Fruit fly (Drosophila melanogaster) whole organism, embryonic: ENCODE measurements around the gene Sws1.

Experiments used
- Ada2b ChIP-seq: fragments of 200-800 bp; sonication (Bioruptor generic); IDR thresholded peaks from 2 replicates; pipeline ENCODE4 v1.3.6; 2022; ENCODE audit warnings: missing biosample characterization, missing genetic modification characterization
- CG11093 ChIP-seq: fragments of 200-800 bp; sonication (Bioruptor generic); IDR thresholded peaks from 3 replicates; pipeline ENCODE4 v1.3.6; 2022; ENCODE audit warnings: missing biosample characterization, missing genetic modification characterization
- CG1233 ChIP-seq: fragments of 200-800 bp; sonication (Bioruptor generic); optimal IDR thresholded peaks from 4 replicates; lab custom pipeline; 2018; ENCODE audit warnings: missing biosample characterization, mild to moderate bottlenecking, missing genetic modification characterization
- CG12391 ChIP-seq: fragments of 200-800 bp; sonication (Bioruptor generic); optimal IDR thresholded peaks from 3 replicates; lab custom pipeline; 2018; ENCODE audit warnings: missing biosample characterization, mild to moderate bottlenecking, missing genetic modification characterization, moderate library complexity
- CG13287 ChIP-seq: fragments of 200-800 bp; sonication (Bioruptor generic); IDR thresholded peaks from 2 replicates; pipeline ENCODE4 v1.3.6; 2022; ENCODE audit warnings: missing biosample characterization, missing genetic modification characterization; ENCODE audit not compliant: partially characterized antibody
- CG13775 ChIP-seq: fragments of 200-800 bp; sonication (Bioruptor generic); optimal IDR thresholded peaks from 3 replicates; lab custom pipeline; 2017; ENCODE audit warnings: missing biosample characterization, mild to moderate bottlenecking, missing genetic modification characterization
- CG1603 ChIP-seq: fragments of 200-800 bp; sonication (Bioruptor generic); optimal IDR thresholded peaks from 2 replicates; lab custom pipeline; 2019; ENCODE audit warnings: missing biosample characterization, mild to moderate bottlenecking, missing genetic modification characterization, moderate library complexity
- CG17385 ChIP-seq: fragments of 200-800 bp; sonication (Bioruptor generic); optimal IDR thresholded peaks from 3 replicates; lab custom pipeline; 2018; ENCODE audit warnings: missing biosample characterization, mild to moderate bottlenecking, missing genetic modification characterization
- CG2120 ChIP-seq: fragments of 200-800 bp; sonication (Bioruptor generic); optimal IDR thresholded peaks from 3 replicates; lab custom pipeline; 2016; ENCODE audit warnings: missing biosample characterization, missing genetic modification characterization
- CG2202 ChIP-seq: fragments of 200-800 bp; sonication (Bioruptor generic); optimal IDR thresholded peaks from 2 replicates; lab custom pipeline; 2018; ENCODE audit warnings: missing biosample characterization, mild to moderate bottlenecking, missing genetic modification characterization
- CG34376 ChIP-seq: fragments of 200-800 bp; sonication (Bioruptor generic); optimal IDR thresholded peaks from 2 replicates; lab custom pipeline; 2018; ENCODE audit warnings: missing biosample characterization, mild to moderate bottlenecking, missing genetic modification characterization
- CG3847 ChIP-seq: fragments of 200-800 bp; sonication (Bioruptor generic); IDR thresholded peaks from 2 replicates; pipeline ENCODE4 v1.3.6; 2022; ENCODE audit warnings: missing biosample characterization, missing genetic modification characterization
- CG4424 ChIP-seq: fragments of 200-800 bp; sonication (Bioruptor generic); optimal IDR thresholded peaks from 3 replicates; lab custom pipeline; 2016; ENCODE audit warnings: missing biosample characterization, missing genetic modification characterization
- CG4617 ChIP-seq: fragments of 200-800 bp; sonication (Bioruptor generic); optimal IDR thresholded peaks from 3 replicates; lab custom pipeline; 2016; ENCODE audit warnings: missing biosample characterization, missing genetic modification characterization, borderline replicate concordance
- CG6683 ChIP-seq: fragments of 200-800 bp; sonication (Bioruptor generic); optimal IDR thresholded peaks from 2 replicates; lab custom pipeline; 2017; ENCODE audit warnings: missing biosample characterization, mild to moderate bottlenecking, missing genetic modification characterization, missing genetic modification reagents
- Chrac-16 ChIP-seq: fragments of 200-800 bp; sonication (Bioruptor generic); optimal IDR thresholded peaks from 3 replicates; lab custom pipeline; 2016; ENCODE audit warnings: missing biosample characterization, missing genetic modification characterization
- CoRest ChIP-seq: fragments of 200-800 bp; sonication (Bioruptor generic); optimal IDR thresholded peaks from 3 replicates; lab custom pipeline; 2018; ENCODE audit warnings: missing biosample characterization, mild to moderate bottlenecking, missing genetic modification characterization, moderate library complexity
- E2f2 ChIP-seq: fragments of 200-800 bp; sonication (Bioruptor generic); IDR thresholded peaks from 2 replicates; pipeline ENCODE4 v1.3.6; 2022; ENCODE audit warnings: missing biosample characterization, missing genetic modification characterization
- Elba2 ChIP-seq: fragments of 200-800 bp; sonication (Bioruptor generic); optimal IDR thresholded peaks from 3 replicates; lab custom pipeline; 2016; ENCODE audit warnings: missing biosample characterization, missing genetic modification characterization
- GATAe ChIP-seq: fragments of 200-800 bp; sonication (Bioruptor generic); conservative IDR thresholded peaks from 2 replicates; pipeline ENCODE4 v1.3.6; 2022; ENCODE audit warnings: missing biosample characterization, missing genetic modification characterization
- HmgD ChIP-seq: fragments of 200-800 bp; sonication (Bioruptor generic); optimal IDR thresholded peaks from 3 replicates; lab custom pipeline; 2016; ENCODE audit warnings: missing biosample characterization, missing genetic modification characterization
- Lhr ChIP-seq: fragments of 200-800 bp; sonication (Bioruptor generic); optimal IDR thresholded peaks from 3 replicates; lab custom pipeline; 2017; ENCODE audit warnings: mild to moderate bottlenecking, missing biosample characterization, missing genetic modification reagents, missing genetic modification characterization
- Mad ChIP-seq: fragments of 200-800 bp; sonication (Bioruptor generic); optimal IDR thresholded peaks from 2 replicates; lab custom pipeline; 2016; ENCODE audit warnings: missing biosample characterization, missing genetic modification characterization
- Pdp1 ChIP-seq, 2 experiments: fragments of 200-800 bp; sonication (Bioruptor generic); optimal IDR thresholded peaks; 3 replicates each; lab custom pipeline; 2016; ENCODE audit warnings: missing biosample characterization in 2 of 2, missing genetic modification characterization in 2 of 2, mild to moderate bottlenecking in 1 of 2, moderate library complexity in 1 of 2
- Rfx ChIP-seq: fragments of 200-800 bp; sonication (Bioruptor generic); IDR thresholded peaks from 2 replicates; pipeline ENCODE4 v1.3.6; 2022; ENCODE audit warnings: missing biosample characterization, missing genetic modification characterization
- Stat92E ChIP-seq, 3 experiments: fragments of >200 bp in 2 of 3; fragments of 200-800 bp in 1 of 3; sonication (Bioruptor generic) in 1 of 3; optimal IDR thresholded peaks; 2 replicates each; lab custom pipeline; 2017 to 2019; ENCODE audit warnings: missing biosample characterization in 3 of 3, missing genetic modification characterization in 3 of 3, mild to moderate bottlenecking in 1 of 3, moderate library complexity in 1 of 3
- Taf1 ChIP-seq: fragments of 200-800 bp; sonication (Bioruptor generic); IDR thresholded peaks from 2 replicates; pipeline ENCODE4 v1.3.6; 2022; ENCODE audit warnings: missing biosample characterization, missing genetic modification characterization
- bab2 ChIP-seq: fragments of 200-800 bp; sonication (Bioruptor generic); optimal IDR thresholded peaks from 2 replicates; lab custom pipeline; 2016; ENCODE audit warnings: missing biosample characterization, missing genetic modification characterization
- emc ChIP-seq: fragments of 200-800 bp; sonication (Bioruptor generic); optimal IDR thresholded peaks from 2 replicates; lab custom pipeline; 2016; ENCODE audit warnings: missing biosample characterization, missing genetic modification characterization
- fd96Cb ChIP-seq: fragments of 200-800 bp; sonication (Bioruptor generic); optimal IDR thresholded peaks from 2 replicates; lab custom pipeline; 2018; ENCODE audit warnings: missing biosample characterization, mild to moderate bottlenecking, missing genetic modification characterization, moderate library complexity
- grau ChIP-seq: fragments of 200-800 bp; optimal IDR thresholded peaks from 3 replicates; lab custom pipeline; 2019; ENCODE audit warnings: missing biosample characterization, mild to moderate bottlenecking, missing genetic modification characterization, moderate library complexity
- gsb-n ChIP-seq: fragments of 200-800 bp; sonication (Bioruptor generic); optimal IDR thresholded peaks from 3 replicates; lab custom pipeline; 2018; ENCODE audit warnings: missing biosample characterization, mild to moderate bottlenecking, missing genetic modification characterization
- hkb ChIP-seq, 2 experiments: fragments of 200-800 bp in 1 of 2; fragments of >200 bp in 1 of 2; sonication (Bioruptor generic) in 1 of 2; IDR thresholded peaks in 1 of 2; optimal IDR thresholded peaks in 1 of 2; 2 replicates each; pipeline versions ENCODE4 v1.3.6 to Lab custom; 2017 to 2022; ENCODE audit warnings: missing biosample characterization in 1 of 2, missing genetic modification characterization in 1 of 2
- nmo ChIP-seq: fragments of 200-800 bp; sonication (Bioruptor generic); optimal IDR thresholded peaks from 2 replicates; lab custom pipeline; 2018; ENCODE audit warnings: missing biosample characterization, mild to moderate bottlenecking, missing genetic modification characterization, moderate library complexity
- nom ChIP-seq: fragments of 200-800 bp; sonication (Bioruptor generic); optimal IDR thresholded peaks from 2 replicates; lab custom pipeline; 2017; ENCODE audit warnings: missing biosample characterization, missing genetic modification characterization, mild to moderate bottlenecking, moderate library complexity, missing genetic modification reagents
- odd ChIP-seq: fragments of 200-800 bp; sonication (Bioruptor generic); optimal IDR thresholded peaks from 2 replicates; lab custom pipeline; 2017; ENCODE audit warnings: missing biosample characterization, mild to moderate bottlenecking, missing genetic modification characterization
- onecut ChIP-seq: fragments of 200-800 bp; sonication (Bioruptor generic); IDR thresholded peaks from 2 replicates; pipeline ENCODE4 v1.3.6; 2022; ENCODE audit warnings: missing biosample characterization, missing genetic modification characterization
- row ChIP-seq: fragments of 200-800 bp; sonication (Bioruptor generic); IDR thresholded peaks from 3 replicates; pipeline ENCODE4 v1.3.6; 2022; ENCODE audit warnings: missing biosample characterization, missing genetic modification characterization
- scrt ChIP-seq: fragments of 200-800 bp; sonication (Bioruptor generic); optimal IDR thresholded peaks from 2 replicates; lab custom pipeline; 2018; ENCODE audit warnings: missing biosample characterization, mild to moderate bottlenecking, missing genetic modification characterization, moderate library complexity
- sens ChIP-seq: fragments of 200-800 bp; sonication (Bioruptor generic); peaks from one replicate; lab custom pipeline; 2016; ENCODE audit warnings: missing biosample characterization, missing genetic modification characterization
- tll ChIP-seq, 2 experiments: fragments of 200-800 bp in 1 of 2; fragments of >200 bp in 1 of 2; sonication (Bioruptor generic) in 1 of 2; optimal IDR thresholded peaks; 2 replicates each; lab custom pipeline; 2017 to 2019; ENCODE audit warnings: missing biosample characterization in 2 of 2, missing genetic modification characterization in 2 of 2, mild to moderate bottlenecking in 1 of 2, moderate library complexity in 1 of 2
- trem ChIP-seq: fragments of 200-800 bp; optimal IDR thresholded peaks from 3 replicates; lab custom pipeline; 2019; ENCODE audit warnings: missing biosample characterization, mild to moderate bottlenecking, missing genetic modification characterization, moderate library complexity
- twi ChIP-seq: fragments of 200-800 bp; optimal IDR thresholded peaks from 2 replicates; lab custom pipeline; 2019; ENCODE audit warnings: missing biosample characterization, mild to moderate bottlenecking, missing genetic modification characterization, moderate library complexity
- zf30C ChIP-seq: fragments of 200-800 bp; sonication (Bioruptor generic); optimal IDR thresholded peaks from 3 replicates; lab custom pipeline; 2018; ENCODE audit warnings: missing biosample characterization, mild to moderate bottlenecking, missing genetic modification characterization

Gene Sws1

dm6 chr2L:2585285-2585684, 10.4 kb upstream of the Sws1 start, which contains the start of gene Drp1 (continued):
- 0 out of 2 replicates have a peak, but pooled peaks have one; percentile 15 for TF ChIP-seq GATAe (GFP tag; lab: Robert Waterston, UW)
- TF ChIP-seq CG2202, result no peak
- TF ChIP-seq Rfx, result peak; percentile 81
- no peak for TF ChIP-seq CG6683
- TF ChIP-seq Chrac-16 (GFP tag; lab: Kevin White, UChicago), result peak; percentile 27
- peak; percentile 99 for TF ChIP-seq trem (tag; lab: Kevin White, UChicago)
- no peak for TF ChIP-seq odd (GFP tag; lab: Kevin White, UChicago)
- TF ChIP-seq gsb-n (tag; lab: Kevin White, UChicago), result no peak
- no peak for TF ChIP-seq emc (GFP tag; lab: Kevin White, UChicago)
- no peak for TF ChIP-seq Ada2b (GFP tag; lab: Robert Waterston, UW)
- TF ChIP-seq CG4424 (GFP tag; lab: Kevin White, UChicago), result no peak
- peak; percentile 37 for TF ChIP-seq grau (tag; lab: Kevin White, UChicago)
- TF ChIP-seq CG34376, result no peak

- peak; percentile 32 for TF ChIP-seq sens
- peak; percentile 54 for TF ChIP-seq zf30C (GFP tag; lab: Kevin White, UChicago)
- no peak for TF ChIP-seq hkb (optimal IDR thresholded peaks at IDR 0.05; lab: Kevin White, UChicago)
- 0 out of 2 replicates have a peak, but pooled peaks have one; percentile 16 for TF ChIP-seq hkb (GFP tag; IDR thresholded peaks at IDR 0.05; lab: Robert Waterston, UW)
- TF ChIP-seq Pdp1 (GFP tag; optimal IDR thresholded peaks at IDR 0.05; lab: Kevin White, UChicago), result peak in 1 of 2 experiments; percentile 89
- TF ChIP-seq CG11093 (GFP tag; lab: Robert Waterston, UW), result peak; percentile 6; the same call in 1 of the 3 replicates
- no peak for TF ChIP-seq CG1603 (tag; lab: Kevin White, UChicago)
- TF ChIP-seq grau (tag; lab: Kevin White, UChicago), result peak; percentile 61
- TF ChIP-seq CG1233 (GFP tag; lab: Kevin White, UChicago), result no peak
- TF ChIP-seq nom (GFP tag; lab: Kevin White, UChicago), result peak; percentile 44
- TF ChIP-seq onecut (GFP tag; lab: Robert Waterston, UW), result peak; percentile 79
Observed at dm6 chr2L:2584461-2585056, 9.7 kb upstream of the Sws1 start.

- peak in 1 of 2 experiments; percentile 91 for TF ChIP-seq Pdp1 (GFP tag; optimal IDR thresholded peaks at IDR 0.05; lab: Kevin White, UChicago)
- TF ChIP-seq row (GFP tag; lab: Robert Waterston, UW), result peak; percentile 75
- TF ChIP-seq Mad (GFP tag; lab: Kevin White, UChicago), result peak; percentile 1
- peak in 1 of 2 experiments; percentile 7 for TF ChIP-seq tll (GFP tag; optimal IDR thresholded peaks at IDR 0.05; lab: Kevin White, UChicago)
- peak; percentile 49 for TF ChIP-seq Lhr (GFP tag; lab: Kevin White, UChicago)
- no peak for TF ChIP-seq Taf1 (GFP tag; lab: Robert Waterston, UW)
- TF ChIP-seq HmgD, result peak; percentile 33
- peak; percentile 78 for TF ChIP-seq CG4617 (GFP tag; lab: Kevin White, UChicago)
- TF ChIP-seq hkb (optimal IDR thresholded peaks at IDR 0.05; lab: Kevin White, UChicago), result peak; percentile 33
- no peak for TF ChIP-seq hkb (GFP tag; IDR thresholded peaks at IDR 0.05; lab: Robert Waterston, UW)
- peak; percentile 22 for TF ChIP-seq CG2120 (GFP tag; lab: Kevin White, UChicago)
- TF ChIP-seq bab2 (GFP tag; lab: Kevin White, UChicago), result peak; percentile 17
- peak; percentile 47; the same call in 1 of the 2 replicates for TF ChIP-seq CG13287 (GFP tag; lab: Robert Waterston, UW)
- TF ChIP-seq nmo, result peak; percentile 56
- peak in 1 of 3 experiments; percentile 22 for TF ChIP-seq Stat92E (GFP tag; optimal IDR thresholded peaks at IDR 0.05; lab: Kevin White, UChicago)
- peak; percentile 76 for TF ChIP-seq twi (tag; lab: Kevin White, UChicago)
- TF ChIP-seq CG17385, result no peak
- peak; percentile 83 for TF ChIP-seq Elba2
- TF ChIP-seq CG3847 (GFP tag; lab: Robert Waterston, UW), result peak; percentile 46
- peak; percentile 29 for TF ChIP-seq CG13775 (GFP tag; lab: Kevin White, UChicago)
- no peak for TF ChIP-seq fd96Cb
- TF ChIP-seq scrt, result no peak
- TF ChIP-seq CoRest (tag; lab: Kevin White, UChicago), result peak; percentile 42
- peak; percentile 49 for TF ChIP-seq CG12391 (tag; lab: Kevin White, UChicago)
- peak; percentile 47; the same call in 1 of the 2 replicates for TF ChIP-seq E2f2 (GFP tag; lab: Robert Waterston, UW)
Observed at dm6 chr2L:2579669-2580351, 5.0 kb upstream of the Sws1 start, which contains the start of the genes ND-B17.2 and Arpc5. Gene ND-B17.2, minus strand, starts transcription at chr2L:2580172. Gene Arpc5, plus strand, starts transcription at chr2L:2580292.
